Worm (Caenorhabditis elegans): ENCODE results near the gene F55G1.15.

F55G1.15 gene

ce11 chrIV:7454890-7455289 lies 46.3 kb downstream of the F55G1.15 start:
- TF ChIP-seq ceh-31 (tag; optimal IDR thresholded peaks at IDR 0.05) (peak; percentile 3), ets-4 (tag; optimal IDR thresholded peaks at IDR 0.05) (no peak), ref-2 (tag; optimal IDR thresholded peaks at IDR 0.05) (peak; percentile 6)

DNA sequence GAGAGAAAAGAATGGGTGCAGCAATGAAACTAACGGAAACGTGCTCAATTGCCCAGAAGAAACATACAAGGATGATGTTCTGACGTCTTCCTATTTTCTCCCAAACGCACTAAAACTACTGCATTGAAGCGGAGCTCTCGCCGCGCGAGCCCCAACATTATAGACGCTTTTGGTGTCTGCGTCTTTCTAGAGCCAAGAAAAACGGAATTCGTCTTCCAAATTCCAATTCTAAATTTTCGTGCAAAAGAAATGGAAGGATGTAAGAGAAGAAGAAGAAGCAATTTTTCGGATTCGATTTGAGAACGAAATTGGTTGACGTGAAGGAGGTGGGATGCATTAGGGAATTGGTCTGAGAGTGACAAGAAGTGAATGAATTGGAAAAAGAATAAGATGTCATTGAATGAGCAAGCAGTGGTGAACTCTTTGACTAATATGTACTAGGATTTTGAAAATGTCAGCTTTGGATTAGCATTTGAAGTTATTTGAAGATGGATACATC lies 47.5 kb downstream of the F55G1.15 start:
- TF ChIP-seq ama-1 (optimal IDR thresholded peaks at IDR 0.05): no peak
- peak; percentile 43 for TF ChIP-seq unc-42 (tag; optimal IDR thresholded peaks at IDR 0.05)
- peak; percentile 32 for TF ChIP-seq ceh-31 (tag; optimal IDR thresholded peaks at IDR 0.05)
- peak; percentile 21 for TF ChIP-seq ceh-14 (tag; optimal IDR thresholded peaks at IDR 0.05)
- TF ChIP-seq dve-1 (tag; optimal IDR thresholded peaks at IDR 0.05): no peak

DNA sequence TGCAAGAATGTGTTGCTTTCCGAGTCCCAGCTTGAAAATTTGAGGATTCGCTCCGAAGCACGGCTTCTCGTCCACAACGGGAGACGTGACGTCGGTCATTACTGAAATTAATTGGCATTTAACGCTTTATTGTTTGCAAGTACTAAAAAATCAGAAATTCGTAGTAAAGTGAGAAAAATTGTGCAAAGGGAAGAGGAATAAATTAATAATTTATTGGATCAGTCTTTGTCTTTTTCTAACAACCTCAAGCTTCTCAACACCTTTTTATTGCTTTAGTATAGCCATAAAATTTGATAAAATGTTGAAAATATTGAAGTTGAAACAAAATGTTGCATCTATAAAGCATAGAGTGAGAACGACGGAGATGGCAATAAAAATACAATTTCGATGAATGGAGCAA lies 49.9 kb downstream of the F55G1.15 start, which contains the start of gene tes-1:
TSS of gene tes-1 (minus strand) at position 101 of the 400 bp plus-strand sequence.
- no peak for TF ChIP-seq K02D7.2 (tag; optimal IDR thresholded peaks at IDR 0.05)
- no peak for TF ChIP-seq nfya-1 (tag; optimal IDR thresholded peaks at IDR 0.05)
- TF ChIP-seq rnt-1 (tag; optimal IDR thresholded peaks at IDR 0.05): no peak

Data from whole organism, late embryonic.